Worm (Caenorhabditis elegans): Measurements from ENCODE around the gene pll-1.

pll-1 gene

ce11 chrIII:381198-381597 is 15.4 kb downstream of the pll-1 start, which contains the start of gene gsto-3:
TSS of gene gsto-3 (minus strand) at chrIII:381298.
- TF ChIP-seq unc-62 (GFP tag; optimal IDR thresholded peaks at IDR 0.05) = no peak

ce11 chrIII:382470-382869 is 16.7 kb downstream of the pll-1 start, which contains the start of gene K10F12.7:
TSS of gene K10F12.7 (minus strand) at chrIII:382570.
- no peak for TF ChIP-seq unc-62 (GFP tag; optimal IDR thresholded peaks at IDR 0.05)

- no peak for TF ChIP-seq unc-62 (GFP tag; optimal IDR thresholded peaks at IDR 0.05)
Observed at ce11 chrIII:385068-385467, 19.3 kb downstream of the pll-1 start.

ce11 chrIII:400898-401297 is 35.1 kb downstream of the pll-1 start:
- TF ChIP-seq unc-62 (GFP tag; optimal IDR thresholded peaks at IDR 0.05) = no peak

- TF ChIP-seq unc-62 (GFP tag; optimal IDR thresholded peaks at IDR 0.05) = no peak
Observed at ce11 chrIII:402168-402813, 36.5 kb downstream of the pll-1 start, which contains the start of the genes Y55B1BL.1 and Y55B1BL.2. TSS of gene Y55B1BL.1 (plus strand) at chrIII:402384. TSS of gene Y55B1BL.2 (plus strand) at chrIII:402763.

- no peak for TF ChIP-seq unc-62 (GFP tag; optimal IDR thresholded peaks at IDR 0.05)
Observed at ce11 chrIII:418649-419048, 52.9 kb downstream of the pll-1 start, which contains the start of gene stim-1. TSS of gene stim-1 (minus strand) at chrIII:418749.

- TF ChIP-seq unc-62 (GFP tag; optimal IDR thresholded peaks at IDR 0.05) = no peak
Observed at ce11 chrIII:422553-422952, 56.8 kb downstream of the pll-1 start.

ce11 chrIII:423875-424274 is 58.1 kb downstream of the pll-1 start:
- no peak for TF ChIP-seq unc-62 (GFP tag; optimal IDR thresholded peaks at IDR 0.05)

Measured in whole organism, dauer.